Worm (Caenorhabditis elegans) whole organism, L4 larva: Measurements from ENCODE around the gene smf-3.

Source experiments
- F26F4.8 ChIP-seq: fragments of 200-800 bp; sonication (Bioruptor generic); conservative IDR thresholded peaks from 2 replicates; pipeline ENCODE4 v1.3.6; 2022; ENCODE audit warnings: missing genetic modification characterization, missing compliant biosample characterization
- F37D6.2 ChIP-seq: sonication (generic microtip); optimal IDR thresholded peaks from 2 replicates; lab custom pipeline; 2016; ENCODE audit warnings: mild to moderate bottlenecking, missing genetic modification characterization, missing compliant biosample characterization
- T26A8.4 ChIP-seq: fragments of 200-800 bp; sonication (Bioruptor generic); IDR thresholded peaks from 2 replicates; pipeline ENCODE4 v1.3.6; 2022; ENCODE audit warnings: missing genetic modification characterization, missing compliant biosample characterization
- Y48G9A.11 ChIP-seq: fragments of 200-800 bp; sonication (Bioruptor generic); IDR thresholded peaks from 2 replicates; pipeline ENCODE4 v1.3.6; 2022; ENCODE audit warnings: missing genetic modification reagents, missing genetic modification characterization, missing compliant biosample characterization
- ZK337.2 ChIP-seq: fragments of 200-800 bp; sonication (Bioruptor generic); IDR thresholded peaks from 2 replicates; pipeline ENCODE4 v1.3.6; 2022; ENCODE audit warnings: missing genetic modification reagents, missing genetic modification characterization, missing compliant biosample characterization
- ZK546.5 ChIP-seq, 2 experiments: sonication (generic microtip); optimal IDR thresholded peaks; 2 replicates each; lab custom pipeline; 2017; ENCODE audit warnings: missing biosample characterization in 2 of 2, missing genetic modification characterization in 2 of 2
- aha-1 ChIP-seq: fragments of 150-350 bp; peaks from one replicate; lab custom pipeline; 2014; ENCODE audit warnings: missing biosample characterization, missing genetic modification characterization
- attf-4 ChIP-seq: sonication (generic microtip); optimal IDR thresholded peaks from 3 replicates; lab custom pipeline; 2017; ENCODE audit warnings: missing biosample characterization, missing genetic modification characterization
- ceh-28 ChIP-seq: fragments of 150-350 bp; optimal IDR thresholded peaks from 2 replicates; lab custom pipeline; 2014; ENCODE audit warnings: missing biosample characterization, missing genetic modification reagents, missing genetic modification characterization
- ceh-62 ChIP-seq: sonication (generic microtip); optimal IDR thresholded peaks from 2 replicates; lab custom pipeline; 2017; ENCODE audit warnings: missing biosample characterization, missing genetic modification characterization
- daf-16 ChIP-seq, 3 experiments: sonication (generic microtip); optimal IDR thresholded peaks; 2 replicates each; lab custom pipeline; 2016 to 2017; ENCODE audit warnings: missing genetic modification characterization in 3 of 3, missing genetic modification reagents in 3 of 3, mild to moderate bottlenecking in 2 of 3, missing compliant biosample characterization in 2 of 3, missing biosample characterization in 1 of 3, moderate library complexity in 1 of 3
- dmd-8 ChIP-seq: fragments of 200-800 bp; sonication (Bioruptor generic); IDR thresholded peaks from 2 replicates; pipeline ENCODE4 v1.3.6; 2022; ENCODE audit warnings: missing genetic modification characterization, missing compliant biosample characterization
- dmd-9 ChIP-seq: fragments of 200-800 bp; sonication (Bioruptor generic); IDR thresholded peaks from 2 replicates; pipeline ENCODE4 v1.3.6; 2022; ENCODE audit warnings: missing genetic modification reagents, missing genetic modification characterization, missing compliant biosample characterization
- dve-1 ChIP-seq: sonication (generic microtip); optimal IDR thresholded peaks from 2 replicates; lab custom pipeline; 2017; ENCODE audit warnings: antibody characterized with exemption, mild to moderate bottlenecking, missing genetic modification characterization, missing compliant biosample characterization; ENCODE audit not compliant: insufficient read depth
- egl-43 ChIP-seq: fragments of 200-800 bp; sonication (Bioruptor generic); IDR thresholded peaks from 2 replicates; pipeline ENCODE4 v1.3.6; 2022; ENCODE audit warnings: missing genetic modification reagents, missing genetic modification characterization, missing compliant biosample characterization
- gei-8 ChIP-seq: fragments of 200-800 bp; sonication (Bioruptor generic); optimal IDR thresholded peaks from 2 replicates; lab custom pipeline; 2018; ENCODE audit warnings: mild to moderate bottlenecking, missing genetic modification characterization, missing compliant biosample characterization
- hlh-11 ChIP-seq: fragments of 200-800 bp; sonication (Bioruptor generic); optimal IDR thresholded peaks from 2 replicates; lab custom pipeline; 2018; ENCODE audit warnings: mild to moderate bottlenecking, missing genetic modification characterization, missing compliant biosample characterization
- jun-1 ChIP-seq: fragments of 150-350 bp; optimal IDR thresholded peaks from 2 replicates; lab custom pipeline; 2014; ENCODE audit warnings: missing biosample characterization, missing genetic modification reagents, missing genetic modification characterization
- lim-7 ChIP-seq: fragments of 200-800 bp; sonication (Bioruptor generic); IDR thresholded peaks from 2 replicates; pipeline ENCODE4 v1.3.6; 2022; ENCODE audit warnings: missing genetic modification characterization, missing compliant biosample characterization
- lin-1 ChIP-seq: fragments of 200-800 bp; sonication (Bioruptor generic); IDR thresholded peaks from 2 replicates; pipeline ENCODE4 v1.3.6; 2022; ENCODE audit warnings: missing genetic modification reagents, missing genetic modification characterization, missing compliant biosample characterization
- lin-29 ChIP-seq: fragments of 200-800 bp; sonication (Bioruptor generic); IDR thresholded peaks from 2 replicates; pipeline ENCODE4 v1.3.6; 2022; ENCODE audit warnings: missing genetic modification reagents, missing genetic modification characterization, missing compliant biosample characterization
- lin-38 ChIP-seq: fragments of 200-800 bp; sonication (Bioruptor generic); IDR thresholded peaks from 2 replicates; pipeline ENCODE4 v1.3.6; 2022; ENCODE audit warnings: missing genetic modification reagents, missing genetic modification characterization, missing compliant biosample characterization
- lin-39 ChIP-seq: fragments of 150-350 bp; optimal IDR thresholded peaks from 2 replicates; lab custom pipeline; 2014; ENCODE audit warnings: missing biosample characterization, missing genetic modification reagents, missing genetic modification characterization
- madf-5 ChIP-seq, 2 experiments: fragments of 200-800 bp; sonication (Bioruptor generic); IDR thresholded peaks; 2 replicates each; pipeline ENCODE4 v1.3.6; 2022; ENCODE audit warnings: missing compliant biosample characterization in 2 of 2, missing genetic modification characterization in 2 of 2
- madf-9 ChIP-seq: fragments of 200-800 bp; sonication (Bioruptor generic); conservative IDR thresholded peaks from 2 replicates; pipeline ENCODE4 v1.3.6; 2022; ENCODE audit warnings: missing genetic modification reagents, missing genetic modification characterization, missing compliant biosample characterization
- mep-1 ChIP-seq: fragments of 150-350 bp; sonication (generic microtip); optimal IDR thresholded peaks from 3 replicates; lab custom pipeline; 2014; ENCODE audit warnings: missing biosample characterization, missing genetic modification characterization
- mxl-3 ChIP-seq: fragments of 200-800 bp; sonication (Bioruptor generic); optimal IDR thresholded peaks from 2 replicates; lab custom pipeline; 2018; ENCODE audit warnings: mild to moderate bottlenecking, missing genetic modification characterization, missing compliant biosample characterization
- nhr-102 ChIP-seq: sonication (generic microtip); optimal IDR thresholded peaks from 2 replicates; lab custom pipeline; 2016; ENCODE audit warnings: mild to moderate bottlenecking, missing genetic modification characterization, moderate library complexity, missing compliant biosample characterization
- nhr-11 ChIP-seq: fragments of 150-350 bp; optimal IDR thresholded peaks from 2 replicates; lab custom pipeline; 2014; ENCODE audit warnings: missing biosample characterization, missing genetic modification characterization
- nhr-237 ChIP-seq: sonication (generic microtip); optimal IDR thresholded peaks from 2 replicates; lab custom pipeline; 2017; ENCODE audit warnings: missing biosample characterization, missing genetic modification characterization
- nhr-25 ChIP-seq: sonication (generic microtip); optimal IDR thresholded peaks from 2 replicates; lab custom pipeline; 2017; ENCODE audit warnings: missing genetic modification characterization, mild to moderate bottlenecking, missing compliant biosample characterization, antibody characterized with exemption, moderate library complexity, borderline replicate concordance; ENCODE audit not compliant: insufficient read depth
- nhr-28 ChIP-seq: fragments of 150-350 bp; optimal IDR thresholded peaks from 2 replicates; lab custom pipeline; 2014; ENCODE audit warnings: missing biosample characterization, missing genetic modification characterization
- nhr-6 ChIP-seq: fragments of 150-350 bp; optimal IDR thresholded peaks from 2 replicates; lab custom pipeline; 2014; ENCODE audit warnings: missing biosample characterization, missing genetic modification characterization
- nhr-76 ChIP-seq: fragments of 150-350 bp; optimal IDR thresholded peaks from 2 replicates; lab custom pipeline; 2014; ENCODE audit warnings: missing biosample characterization, missing genetic modification characterization
- pha-4 ChIP-seq, 2 experiments: fragments of 150-350 bp in 1 of 2; fragments of 200-800 bp in 1 of 2; sonication (Bioruptor generic) in 1 of 2; IDR thresholded peaks in 1 of 2; optimal IDR thresholded peaks in 1 of 2; 2 replicates each; pipeline versions ENCODE4 v1.3.6 to Lab custom; 2014 to 2022; ENCODE audit warnings: missing genetic modification characterization in 2 of 2, missing genetic modification reagents in 2 of 2, missing biosample characterization in 1 of 2, missing compliant biosample characterization in 1 of 2
- rbr-2 ChIP-seq: sonication (generic microtip); optimal IDR thresholded peaks from 2 replicates; lab custom pipeline; 2016; ENCODE audit warnings: missing genotype, missing genetic modification characterization, missing compliant biosample characterization
- sdz-12 ChIP-seq: fragments of 200-800 bp; sonication (Bioruptor generic); optimal IDR thresholded peaks from 2 replicates; lab custom pipeline; 2018; ENCODE audit warnings: mild to moderate bottlenecking, missing genetic modification characterization, missing compliant biosample characterization
- set-16 ChIP-seq: fragments of 200-800 bp; sonication (Bioruptor generic); IDR thresholded peaks from 2 replicates; pipeline ENCODE4 v1.3.6; 2022; ENCODE audit warnings: missing genetic modification reagents, missing genetic modification characterization, missing compliant biosample characterization
- snpc-1.2 ChIP-seq: fragments of 200-800 bp; sonication (Bioruptor generic); IDR thresholded peaks from 2 replicates; pipeline ENCODE4 v1.3.6; 2022; ENCODE audit warnings: missing genetic modification reagents, missing genetic modification characterization, missing compliant biosample characterization
- snpc-4 ChIP-seq: fragments of 150-350 bp; optimal IDR thresholded peaks from 2 replicates; lab custom pipeline; 2014; ENCODE audit warnings: missing biosample characterization, missing genetic modification characterization
- spr-1 ChIP-seq: sonication (generic microtip); optimal IDR thresholded peaks from 2 replicates; lab custom pipeline; 2016; ENCODE audit warnings: mild to moderate bottlenecking, missing genetic modification characterization, missing compliant biosample characterization
- spr-3 ChIP-seq: fragments of 200-800 bp; sonication (Bioruptor generic); optimal IDR thresholded peaks from 2 replicates; lab custom pipeline; 2018; ENCODE audit warnings: mild to moderate bottlenecking, missing genetic modification characterization, missing compliant biosample characterization
- tag-97 ChIP-seq: fragments of 200-800 bp; sonication (Bioruptor generic); IDR thresholded peaks from 2 replicates; pipeline ENCODE4 v1.3.6; 2022; ENCODE audit warnings: missing genetic modification characterization, missing compliant biosample characterization
- unc-130 ChIP-seq: sonication (generic microtip); optimal IDR thresholded peaks from 2 replicates; lab custom pipeline; 2016; ENCODE audit warnings: missing genetic modification reagents, missing genetic modification characterization, missing compliant biosample characterization
- unc-39 ChIP-seq: sonication (generic microtip); optimal IDR thresholded peaks from 2 replicates; lab custom pipeline; 2017; ENCODE audit warnings: missing biosample characterization, missing genetic modification characterization
- unc-62 ChIP-seq, 3 experiments: fragments of 150-350 bp in 1 of 3; sonication (generic microtip); optimal IDR thresholded peaks in 2 of 3; peaks in 1 of 3; 1 replicate in 1 of 3; 2 replicates in 2 of 3; lab custom pipeline; 2014 to 2017; ENCODE audit warnings: missing biosample characterization in 3 of 3, missing genetic modification characterization in 3 of 3, missing genetic modification reagents in 3 of 3, missing genotype in 1 of 3
- zfp-3 ChIP-seq: fragments of 200-800 bp; sonication (Bioruptor generic); conservative IDR thresholded peaks from 2 replicates; pipeline ENCODE4 v1.3.6; 2022; ENCODE audit warnings: missing genetic modification reagents, missing genetic modification characterization, missing compliant biosample characterization
- zip-11 ChIP-seq: fragments of 200-800 bp; sonication (Bioruptor generic); IDR thresholded peaks from 2 replicates; pipeline ENCODE4 v1.3.6; 2022; ENCODE audit warnings: missing genetic modification characterization, missing compliant biosample characterization
- zip-2 ChIP-seq: fragments of 150-350 bp; optimal IDR thresholded peaks from 2 replicates; lab custom pipeline; 2014; ENCODE audit warnings: missing biosample characterization, missing genetic modification characterization

The smf-3 gene

DNA sequence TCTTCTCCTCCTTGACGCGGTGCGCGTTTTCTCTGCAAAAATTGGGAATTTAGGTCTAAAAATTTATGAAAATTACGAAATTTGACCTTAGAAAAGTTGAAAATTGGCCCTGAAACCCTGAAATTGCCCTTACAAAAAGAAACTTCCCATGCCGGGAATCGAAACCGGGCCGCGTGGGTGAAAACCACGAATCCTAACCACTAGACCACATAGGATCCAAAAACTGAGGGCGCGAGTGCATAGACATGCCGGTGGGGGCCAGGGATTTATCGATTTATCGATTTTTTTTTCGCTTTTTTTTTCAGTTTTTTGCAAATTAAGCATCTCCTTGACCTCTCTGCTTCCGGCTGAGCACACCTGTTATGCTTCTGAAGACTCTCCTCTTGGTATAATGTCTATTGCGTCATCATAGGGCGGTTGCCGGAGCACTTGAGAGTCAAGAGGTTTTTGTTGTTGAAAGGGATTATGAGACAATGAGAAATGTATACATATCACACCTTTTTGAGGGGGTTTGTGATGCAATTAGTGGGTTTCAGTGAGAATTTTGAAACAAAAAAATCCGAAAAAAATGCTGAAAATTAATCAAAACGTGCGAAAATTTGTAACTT lies 21.1 kb downstream of the smf-3 start (continued):
- peak; percentile 40; the same call in 1 of the 2 replicates for TF ChIP-seq set-16
- peak; percentile 96 for TF ChIP-seq dmd-8 (GFP tag; lab: Robert Waterston, UW)
- TF ChIP-seq lin-1 (GFP tag; lab: Robert Waterston, UW) = no peak
- no peak for TF ChIP-seq snpc-4 (tag; lab: Kevin White, UChicago)
- TF ChIP-seq aha-1 (tag; lab: Kevin White, UChicago) = peak; percentile 18
- peak; percentile 10 for TF ChIP-seq unc-130 (GFP tag; lab: Kevin White, UChicago)
- peak; percentile 58 for TF ChIP-seq gei-8 (GFP tag; lab: Kevin White, UChicago)
- TF ChIP-seq lin-38 (GFP tag; lab: Robert Waterston, UW) = peak; percentile 83
- TF ChIP-seq nhr-28 (tag; lab: Kevin White, UChicago) = no peak
- peak; percentile 68 for TF ChIP-seq nhr-102
- TF ChIP-seq egl-43 (GFP tag; lab: Robert Waterston, UW) = peak; percentile 97
- TF ChIP-seq F26F4.8 (GFP tag; lab: Robert Waterston, UW) = peak; percentile 92
- TF ChIP-seq mep-1 = peak; percentile 31
- no peak for TF ChIP-seq zip-2 (tag; lab: Kevin White, UChicago)
- TF ChIP-seq madf-9 = peak; percentile 79
- peak; percentile 35; the same call in 1 of the 2 replicates for TF ChIP-seq lin-29 (GFP tag; lab: Robert Waterston, UW)
- peak; percentile 35 for TF ChIP-seq hlh-11
- no peak for TF ChIP-seq unc-39 (tag; lab: Kevin White, UChicago)
- no peak for TF ChIP-seq nhr-6 (tag; lab: Kevin White, UChicago)
- peak; percentile 48; the same call in 1 of the 2 replicates for TF ChIP-seq ZK337.2 (GFP tag; lab: Robert Waterston, UW)
- TF ChIP-seq nhr-11 (tag; lab: Kevin White, UChicago) = no peak
- no peak for TF ChIP-seq unc-62 (GFP tag; optimal IDR thresholded peaks at IDR 0.05 in 1 of 2; lab: Kevin White, UChicago)
- no peak for TF ChIP-seq unc-62 (tag; optimal IDR thresholded peaks at IDR 0.05; lab: Kevin White, UChicago)
- peak; percentile 59; the same call in 1 of the 2 replicates for TF ChIP-seq dmd-9 (GFP tag; lab: Robert Waterston, UW)
- TF ChIP-seq nhr-76 (tag; lab: Kevin White, UChicago) = no peak
- TF ChIP-seq rbr-2 = peak; percentile 22
- TF ChIP-seq ZK546.5 (tag; optimal IDR thresholded peaks at IDR 0.05; lab: Kevin White, UChicago) = no peak
- no peak for TF ChIP-seq lin-39
- TF ChIP-seq F37D6.2 (tag; lab: Kevin White, UChicago) = peak; percentile 40
- TF ChIP-seq sdz-12 (GFP tag; lab: Kevin White, UChicago) = peak; percentile 65
- TF ChIP-seq dve-1 (tag; lab: Kevin White, UChicago) = peak; percentile 13
- peak; percentile 82 to 84; a peak in 2 of 4 replicates for TF ChIP-seq madf-5 (GFP tag; IDR thresholded peaks at IDR 0.05; lab: Robert Waterston, UW)
- TF ChIP-seq spr-1 (tag; lab: Kevin White, UChicago) = peak; percentile 13
- 0 out of 2 replicates have a peak, but pooled peaks have one; percentile 50 for TF ChIP-seq zfp-3 (GFP tag; lab: Robert Waterston, UW)
- peak; percentile 97 for TF ChIP-seq ceh-28 (tag; lab: Kevin White, UChicago)
- peak in 1 of 2 experiments; percentile 77 for TF ChIP-seq daf-16 (GFP tag; optimal IDR thresholded peaks at IDR 0.05; lab: Kevin White, UChicago)
- TF ChIP-seq daf-16 (tag; optimal IDR thresholded peaks at IDR 0.05; lab: Kevin White, UChicago) = peak; percentile 37
- TF ChIP-seq T26A8.4 = no peak; the same call in 1 of the 2 replicates
- peak; percentile 51 for TF ChIP-seq snpc-1.2
- TF ChIP-seq jun-1 = no peak
- no peak for TF ChIP-seq mxl-3 (GFP tag; lab: Kevin White, UChicago)
- TF ChIP-seq nhr-25 (tag; lab: Kevin White, UChicago) = no peak
- TF ChIP-seq lim-7 (GFP tag; lab: Robert Waterston, UW) = peak; percentile 91
- peak; percentile 87 for TF ChIP-seq pha-4 (GFP tag; IDR thresholded peaks at IDR 0.05; lab: Robert Waterston, UW)
- no peak for TF ChIP-seq pha-4 (tag; optimal IDR thresholded peaks at IDR 0.05; lab: Kevin White, UChicago)
- TF ChIP-seq Y48G9A.11 (GFP tag; lab: Robert Waterston, UW) = peak; percentile 88
- no peak for TF ChIP-seq attf-4 (tag; lab: Kevin White, UChicago)
- TF ChIP-seq nhr-237 = no peak
- TF ChIP-seq spr-3 (GFP tag; lab: Kevin White, UChicago) = peak; percentile 76
- no peak for TF ChIP-seq ceh-62 (tag; lab: Kevin White, UChicago)
- TF ChIP-seq zip-11 = peak; percentile 60; the same call in 1 of the 2 replicates
- TF ChIP-seq tag-97 (GFP tag; lab: Robert Waterston, UW) = no peak
